Fruit fly (Drosophila melanogaster) whole organism, embryonic: ENCODE measurements around the gene sisA.
A peak's percentile ranks its signal among the peaks of the same experiment; 100 is the strongest.

ENCODE experiments used
- Atf3 ChIP-seq: fragments of 200-800 bp; sonication (Bioruptor generic); optimal IDR thresholded peaks from 3 replicates; lab custom pipeline; 2016; ENCODE audit warnings: missing biosample characterization, missing genetic modification characterization
- B-H1 ChIP-seq: fragments of 200-800 bp; sonication (Bioruptor generic); IDR thresholded peaks from 3 replicates; pipeline ENCODE4 v1.3.6; 2022; ENCODE audit warnings: missing biosample characterization, missing genetic modification characterization
- CG10543 ChIP-seq: fragments of 200-800 bp; sonication (Bioruptor generic); optimal IDR thresholded peaks from 3 replicates; lab custom pipeline; 2017; ENCODE audit warnings: missing biosample characterization, mild to moderate bottlenecking, missing genetic modification characterization, moderate library complexity
- CG13624 ChIP-seq: fragments of 200-800 bp; sonication (Bioruptor generic); optimal IDR thresholded peaks from 2 replicates; lab custom pipeline; 2016; ENCODE audit warnings: missing biosample characterization, missing genetic modification characterization
- CG15073 ChIP-seq: fragments of 200-800 bp; sonication (Bioruptor generic); optimal IDR thresholded peaks from 2 replicates; lab custom pipeline; 2016; ENCODE audit warnings: missing biosample characterization, missing genetic modification characterization
- CG15514 ChIP-seq: fragments of 200-800 bp; sonication (Bioruptor generic); optimal IDR thresholded peaks from 3 replicates; lab custom pipeline; 2017; ENCODE audit warnings: missing biosample characterization, missing genetic modification characterization, mild to moderate bottlenecking, moderate library complexity, missing genetic modification reagents
- CG1603 ChIP-seq: fragments of 200-800 bp; sonication (Bioruptor generic); optimal IDR thresholded peaks from 2 replicates; lab custom pipeline; 2019; ENCODE audit warnings: missing biosample characterization, mild to moderate bottlenecking, missing genetic modification characterization, moderate library complexity
- CG18599 ChIP-seq: fragments of 200-800 bp; sonication (Bioruptor generic); optimal IDR thresholded peaks from 3 replicates; lab custom pipeline; 2017; ENCODE audit warnings: missing biosample characterization, missing genetic modification characterization, mild to moderate bottlenecking, moderate library complexity, missing genetic modification reagents
- CG2116 ChIP-seq: fragments of 200-800 bp; sonication (Bioruptor generic); optimal IDR thresholded peaks from 3 replicates; lab custom pipeline; 2018; ENCODE audit warnings: missing biosample characterization, mild to moderate bottlenecking, missing genetic modification characterization
- CG34376 ChIP-seq: fragments of 200-800 bp; sonication (Bioruptor generic); optimal IDR thresholded peaks from 2 replicates; lab custom pipeline; 2018; ENCODE audit warnings: missing biosample characterization, mild to moderate bottlenecking, missing genetic modification characterization
- CG3838 ChIP-seq: fragments of 200-800 bp; sonication (Bioruptor generic); optimal IDR thresholded peaks from 3 replicates; lab custom pipeline; 2016; ENCODE audit warnings: missing biosample characterization, missing genetic modification characterization
- CG4360 ChIP-seq: fragments of 200-800 bp; sonication (Bioruptor generic); IDR thresholded peaks from 2 replicates; pipeline ENCODE4 v1.3.6; 2022; ENCODE audit warnings: missing biosample characterization, missing genetic modification characterization
- CG4730 ChIP-seq: fragments of 200-800 bp; sonication (Bioruptor generic); IDR thresholded peaks from 2 replicates; pipeline ENCODE4 v1.3.6; 2022; ENCODE audit warnings: missing biosample characterization, missing genetic modification characterization
- CG6791 ChIP-seq: fragments of 200-800 bp; sonication (Bioruptor generic); IDR thresholded peaks from 3 replicates; pipeline ENCODE4 v1.3.6; 2022; ENCODE audit warnings: missing biosample characterization, missing genetic modification characterization; ENCODE audit not compliant: partially characterized antibody
- CG7556 ChIP-seq: fragments of 200-800 bp; sonication (Bioruptor generic); optimal IDR thresholded peaks from 2 replicates; lab custom pipeline; 2017; ENCODE audit warnings: missing biosample characterization, mild to moderate bottlenecking, missing genetic modification characterization
- CG8388 ChIP-seq: fragments of 200-800 bp; sonication (Bioruptor generic); optimal IDR thresholded peaks from 2 replicates; lab custom pipeline; 2019; ENCODE audit warnings: missing biosample characterization, mild to moderate bottlenecking, missing genetic modification characterization, moderate library complexity
- CG9609 ChIP-seq: fragments of 200-800 bp; sonication (Bioruptor generic); optimal IDR thresholded peaks from 3 replicates; lab custom pipeline; 2016; ENCODE audit warnings: missing biosample characterization, missing genetic modification characterization
- CrebB ChIP-seq: fragments of 200-800 bp; sonication (Bioruptor generic); optimal IDR thresholded peaks from 3 replicates; lab custom pipeline; 2018; ENCODE audit warnings: missing biosample characterization, mild to moderate bottlenecking, missing genetic modification characterization
- Dip3 ChIP-seq: fragments of 200-800 bp; sonication (Bioruptor generic); optimal IDR thresholded peaks from 3 replicates; lab custom pipeline; 2016; ENCODE audit warnings: missing biosample characterization, missing genetic modification characterization
- E2f2 ChIP-seq: fragments of 200-800 bp; sonication (Bioruptor generic); IDR thresholded peaks from 2 replicates; pipeline ENCODE4 v1.3.6; 2022; ENCODE audit warnings: missing biosample characterization, missing genetic modification characterization
- Ets65A ChIP-seq: fragments of 200-800 bp; sonication (Bioruptor generic); peaks from one replicate; lab custom pipeline; 2016; ENCODE audit warnings: missing biosample characterization, missing genetic modification characterization
- H2.0 ChIP-seq: fragments of 200-800 bp; sonication (Bioruptor generic); IDR thresholded peaks from 2 replicates; pipeline ENCODE4 v1.3.6; 2022; ENCODE audit warnings: missing biosample characterization, missing genetic modification characterization
- MBD-R2 ChIP-seq: fragments of 200-800 bp; sonication (Bioruptor generic); IDR thresholded peaks from 2 replicates; pipeline ENCODE4 v1.3.6; 2022; ENCODE audit warnings: missing biosample characterization, missing genetic modification characterization
- MESR4 ChIP-seq: fragments of 200-800 bp; sonication (Bioruptor generic); optimal IDR thresholded peaks from 2 replicates; lab custom pipeline; 2018; ENCODE audit warnings: missing biosample characterization, mild to moderate bottlenecking, missing genetic modification characterization, moderate library complexity
- Meics ChIP-seq: fragments of 200-800 bp; sonication (Bioruptor generic); optimal IDR thresholded peaks from 2 replicates; lab custom pipeline; 2017; ENCODE audit warnings: missing biosample characterization, mild to moderate bottlenecking, missing genetic modification characterization
- Nf-YC ChIP-seq: fragments of 200-800 bp; optimal IDR thresholded peaks from 3 replicates; lab custom pipeline; 2019; ENCODE audit warnings: missing biosample characterization, mild to moderate bottlenecking, missing genetic modification characterization, moderate library complexity
- Vsx1 ChIP-seq: fragments of 200-800 bp; sonication (Bioruptor generic); optimal IDR thresholded peaks from 2 replicates; lab custom pipeline; 2017; ENCODE audit warnings: missing biosample characterization, mild to moderate bottlenecking, missing genetic modification characterization, missing genetic modification reagents
- ab ChIP-seq: fragments of 200-800 bp; sonication (Bioruptor generic); optimal IDR thresholded peaks from 2 replicates; lab custom pipeline; 2016; ENCODE audit warnings: missing biosample characterization, missing genetic modification characterization
- bbx ChIP-seq: fragments of 200-800 bp; sonication (Bioruptor generic); IDR thresholded peaks from 2 replicates; pipeline ENCODE4 v1.3.6; 2022; ENCODE audit warnings: missing biosample characterization, missing genetic modification characterization; ENCODE audit not compliant: partially characterized antibody
- cg ChIP-seq: fragments of 200-800 bp; sonication (Bioruptor generic); optimal IDR thresholded peaks from 3 replicates; lab custom pipeline; 2019; ENCODE audit warnings: missing biosample characterization, mild to moderate bottlenecking, missing genetic modification characterization, moderate library complexity
- crp ChIP-seq, 2 experiments: fragments of 200-800 bp; sonication (Bioruptor generic); optimal IDR thresholded peaks; 2 replicates in 1 of 2; 3 replicates in 1 of 2; lab custom pipeline; 2017; ENCODE audit warnings: missing biosample characterization in 2 of 2, missing genetic modification characterization in 2 of 2, mild to moderate bottlenecking in 1 of 2, moderate library complexity in 1 of 2
- fd102C ChIP-seq: fragments of 200-800 bp; sonication (Bioruptor generic); optimal IDR thresholded peaks from 2 replicates; lab custom pipeline; 2018; ENCODE audit warnings: missing biosample characterization, mild to moderate bottlenecking, missing genetic modification characterization, moderate library complexity
- gfzf ChIP-seq: fragments of 200-800 bp; sonication (Bioruptor generic); optimal IDR thresholded peaks from 2 replicates; lab custom pipeline; 2016; ENCODE audit warnings: missing biosample characterization, mild to moderate bottlenecking, missing genetic modification characterization, moderate library complexity
- hbn ChIP-seq: fragments of 200-800 bp; sonication (Bioruptor generic); IDR thresholded peaks from 2 replicates; pipeline ENCODE4 v1.3.6; 2022; ENCODE audit warnings: missing biosample characterization, missing genetic modification characterization; ENCODE audit not compliant: partially characterized antibody
- ken ChIP-seq: fragments of 200-800 bp; sonication (Bioruptor generic); IDR thresholded peaks from 3 replicates; pipeline ENCODE4 v1.3.6; 2022; ENCODE audit warnings: missing biosample characterization, missing genetic modification characterization
- pho ChIP-seq: fragments of 200-800 bp; sonication (Bioruptor generic); optimal IDR thresholded peaks from 2 replicates; lab custom pipeline; 2016; ENCODE audit warnings: missing biosample characterization, missing genetic modification characterization
- pzg ChIP-seq: fragments of 200-800 bp; sonication (Bioruptor generic); optimal IDR thresholded peaks from 3 replicates; lab custom pipeline; 2018; ENCODE audit warnings: missing biosample characterization, mild to moderate bottlenecking, missing genetic modification characterization, moderate library complexity
- repo ChIP-seq: fragments of 200-800 bp; sonication (Bioruptor generic); optimal IDR thresholded peaks from 2 replicates; lab custom pipeline; 2016; ENCODE audit warnings: missing biosample characterization, missing genetic modification characterization
- seq ChIP-seq: fragments of 200-800 bp; sonication (Bioruptor generic); IDR thresholded peaks from 2 replicates; pipeline ENCODE4 v1.3.6; 2022; ENCODE audit warnings: missing biosample characterization, missing genetic modification characterization
- sna ChIP-seq: fragments of 200-800 bp; sonication (Bioruptor generic); IDR thresholded peaks from 2 replicates; pipeline ENCODE4 v1.3.6; 2022; ENCODE audit warnings: missing biosample characterization, missing genetic modification characterization; ENCODE audit not compliant: partially characterized antibody
- sug ChIP-seq: fragments of 200-800 bp; optimal IDR thresholded peaks from 2 replicates; lab custom pipeline; 2019; ENCODE audit warnings: missing biosample characterization, mild to moderate bottlenecking, missing genetic modification characterization, moderate library complexity
- tio ChIP-seq: fragments of 200-800 bp; sonication (Bioruptor generic); optimal IDR thresholded peaks from 2 replicates; lab custom pipeline; 2017; ENCODE audit warnings: missing biosample characterization, missing genetic modification characterization, inconsistent platforms
- trem ChIP-seq: fragments of 200-800 bp; optimal IDR thresholded peaks from 3 replicates; lab custom pipeline; 2019; ENCODE audit warnings: missing biosample characterization, mild to moderate bottlenecking, missing genetic modification characterization, moderate library complexity
- tx ChIP-seq: fragments of 200-800 bp; sonication (Bioruptor generic); optimal IDR thresholded peaks from 2 replicates; lab custom pipeline; 2016; ENCODE audit warnings: missing biosample characterization, missing genetic modification characterization

Gene sisA

dm6 chrX:11350505-11351327 is 28.6 kb upstream of the sisA start, which contains the start of gene CG1737 (continued):
- TF ChIP-seq bbx (GFP tag; lab: Robert Waterston, UW) (no peak), CG6791 (GFP tag; lab: Robert Waterston, UW) (no peak), MESR4 (GFP tag; lab: Kevin White, UChicago) (peak; percentile 90), Meics (GFP tag; lab: Kevin White, UChicago) (peak; percentile 14), hbn (0 out of 2 replicates have a peak, but pooled peaks have one; percentile 19), MBD-R2 (GFP tag; lab: Robert Waterston, UW) (peak; percentile 42), repo (GFP tag; lab: Kevin White, UChicago) (no peak), CG13624 (peak; percentile 7), tx (GFP tag; lab: Kevin White, UChicago) (peak; percentile 3), Ets65A (GFP tag; lab: Kevin White, UChicago) (peak; percentile 1), gfzf (GFP tag; lab: Kevin White, UChicago) (peak; percentile 1), CG15073 (GFP tag; lab: Kevin White, UChicago) (no peak), Nf-YC (tag; lab: Kevin White, UChicago) (peak; percentile 34), CG10543 (peak; percentile 28), seq (GFP tag; lab: Robert Waterston, UW) (0 out of 2 replicates have a peak, but pooled peaks have one; percentile 9), CG4360 (GFP tag; lab: Robert Waterston, UW) (no peak), sug (tag; lab: Kevin White, UChicago) (peak; percentile 35), ken (peak; percentile 47; the same call in 1 of the 3 replicates), Dip3 (GFP tag; lab: Kevin White, UChicago) (no peak), CG1603 (tag; lab: Kevin White, UChicago) (peak; percentile 1), crp (GFP tag; optimal IDR thresholded peaks at IDR 0.05; lab: Kevin White, UChicago) (no peak), CG9609 (GFP tag; lab: Kevin White, UChicago) (no peak), pzg (GFP tag; lab: Kevin White, UChicago) (peak; percentile 50), CG34376 (GFP tag; lab: Kevin White, UChicago) (peak; percentile 30), cg (GFP tag; lab: Kevin White, UChicago) (peak; percentile 69), tio (GFP tag; lab: Kevin White, UChicago) (no peak), E2f2 (GFP tag; lab: Robert Waterston, UW) (peak; percentile 37; the same call in 1 of the 2 replicates), pho (GFP tag; lab: Kevin White, UChicago) (no peak), trem (tag; lab: Kevin White, UChicago) (no peak), Vsx1 (GFP tag; lab: Kevin White, UChicago) (no peak), CrebB (tag; lab: Kevin White, UChicago) (peak; percentile 27), sna (0 out of 2 replicates have a peak, but pooled peaks have one; percentile 26), B-H1 (no peak), fd102C (no peak), H2.0 (0 out of 2 replicates have a peak, but pooled peaks have one; percentile 7), Atf3 (GFP tag; lab: Kevin White, UChicago) (no peak), CG4730 (no peak), CG7556 (GFP tag; lab: Kevin White, UChicago) (no peak), ab (GFP tag; lab: Kevin White, UChicago) (no peak), CG18599 (GFP tag; lab: Kevin White, UChicago) (peak; percentile 55), CG3838 (GFP tag; lab: Kevin White, UChicago) (no peak), CG2116 (GFP tag; lab: Kevin White, UChicago) (peak; percentile 67), CG15514 (GFP tag; lab: Kevin White, UChicago) (peak; percentile 74), CG8388 (peak; percentile 37)
